Worm (Caenorhabditis elegans): ENCODE measurements around the gene ceh-40.
"Not testable (repeated sequence)": the region's sequence is repeated elsewhere in the genome, so short reads cannot be mapped to it uniquely, and the experiment has no call there.

Gene ceh-40

ce11 chrX:12313779-12314178 lies 6.8 kb downstream of the ceh-40 start:
- no peak for TF ChIP-seq npax-4 (tag; optimal IDR thresholded peaks at IDR 0.05)
- no peak for TF ChIP-seq tbx-7 (tag; optimal IDR thresholded peaks at IDR 0.05)
- no peak for TF ChIP-seq ceh-30 (tag; optimal IDR thresholded peaks at IDR 0.05)
- TF ChIP-seq unc-42 (tag; optimal IDR thresholded peaks at IDR 0.05), result no peak
- no peak for TF ChIP-seq unc-55 (GFP tag; optimal IDR thresholded peaks at IDR 0.05)
- no peak for TF ChIP-seq K02D7.2 (tag; optimal IDR thresholded peaks at IDR 0.05)
- no peak for TF ChIP-seq fkh-6 (tag; optimal IDR thresholded peaks at IDR 0.05)
- TF ChIP-seq ceh-31 (tag; optimal IDR thresholded peaks at IDR 0.05), result no peak
- TF ChIP-seq eyg-1 (tag; optimal IDR thresholded peaks at IDR 0.05), result no peak
- TF ChIP-seq pha-2 (tag; optimal IDR thresholded peaks at IDR 0.05), result no peak
- TF ChIP-seq fkh-10 (GFP tag; optimal IDR thresholded peaks at IDR 0.05), result no peak

DNA sequence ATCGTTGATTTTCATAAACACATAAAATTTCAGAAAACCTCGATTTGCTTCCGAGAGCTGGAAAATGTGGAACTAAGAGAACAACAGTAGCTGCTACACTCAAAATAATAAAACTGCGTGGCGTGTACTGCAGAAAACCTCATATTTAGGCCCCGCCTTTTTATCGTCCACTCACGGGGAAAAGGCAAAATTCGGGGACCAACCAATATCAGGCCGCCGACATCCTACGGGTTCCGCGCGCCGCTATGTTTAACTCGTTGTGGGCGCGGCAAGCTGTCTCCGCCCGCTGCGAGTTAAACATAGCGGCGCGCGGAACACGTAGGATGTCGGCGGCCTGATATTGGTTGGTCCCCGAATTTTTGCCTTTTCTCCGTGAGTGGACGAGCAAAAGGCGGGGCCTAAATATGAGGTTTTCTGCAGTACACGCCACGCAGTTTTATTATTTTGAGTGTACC lies 12.5 kb downstream of the ceh-40 start, which contains the start of gene F17A2.16:
TSS of gene F17A2.16 (plus strand) at position 405 of the 455 bp plus-strand sequence.
- TF ChIP-seq ceh-9, tbx-7, eyg-1 (tag; optimal IDR thresholded peaks at IDR 0.05): not testable (repeated sequence)

ce11 chrX:12306565-12306964 lies 14.0 kb downstream of the ceh-40 start, which contains the start of gene phf-32:
Gene phf-32 (plus strand): TSS chrX:12306865.
- no peak for TF ChIP-seq pax-1 (tag; optimal IDR thresholded peaks at IDR 0.05)
- TF ChIP-seq nhr-232 (tag; optimal IDR thresholded peaks at IDR 0.05), result no peak
- TF ChIP-seq unc-55 (GFP tag; optimal IDR thresholded peaks at IDR 0.05), result no peak
- no peak for TF ChIP-seq hlh-8 (tag; optimal IDR thresholded peaks at IDR 0.05)
- TF ChIP-seq lin-11 (tag; optimal IDR thresholded peaks at IDR 0.05), result no peak
- no peak for TF ChIP-seq ceh-31 (tag; optimal IDR thresholded peaks at IDR 0.05)
- TF ChIP-seq hlh-15 (tag; optimal IDR thresholded peaks at IDR 0.05), result no peak
- no peak for TF ChIP-seq ceh-34 (tag; optimal IDR thresholded peaks at IDR 0.05)
- TF ChIP-seq ets-4 (tag; optimal IDR thresholded peaks at IDR 0.05), result no peak
- TF ChIP-seq pag-3 (tag; optimal IDR thresholded peaks at IDR 0.05; ENCODE audit: borderline replicate concordance), result no peak
- TF ChIP-seq syd-9 (tag; optimal IDR thresholded peaks at IDR 0.05), result no peak
- no peak for TF ChIP-seq ceh-18 (tag; optimal IDR thresholded peaks at IDR 0.05)
- TF ChIP-seq ceh-19 (GFP tag; optimal IDR thresholded peaks at IDR 0.05), result no peak
- TF ChIP-seq tbx-2 (tag; optimal IDR thresholded peaks at IDR 0.05), result no peak
- TF ChIP-seq T23F11.4 (GFP tag; optimal IDR thresholded peaks at IDR 0.05), result no peak

- TF ChIP-seq elt-4 (tag; optimal IDR thresholded peaks at IDR 0.05) (no peak), gmeb-2 (tag; optimal IDR thresholded peaks at IDR 0.05) (no peak), pha-2 (tag; optimal IDR thresholded peaks at IDR 0.05) (no peak), ceh-19 (GFP tag; optimal IDR thresholded peaks at IDR 0.05) (no peak), eyg-1 (tag; optimal IDR thresholded peaks at IDR 0.05) (no peak), ceh-2 (tag; optimal IDR thresholded peaks at IDR 0.05) (no peak), C38D4.7 (GFP tag; optimal IDR thresholded peaks at IDR 0.05) (no peak), pha-4 (tag; optimal IDR thresholded peaks at IDR 0.05) (no peak), ceh-14 (tag; optimal IDR thresholded peaks at IDR 0.05) (no peak), unc-55 (GFP tag; optimal IDR thresholded peaks at IDR 0.05) (no peak), che-1 (tag; optimal IDR thresholded peaks at IDR 0.05) (no peak), hlh-8 (tag; optimal IDR thresholded peaks at IDR 0.05) (no peak), ahr-1 (tag; optimal IDR thresholded peaks at IDR 0.05) (no peak), fkh-10 (GFP tag; optimal IDR thresholded peaks at IDR 0.05) (no peak), ceh-45 (GFP tag; IDR thresholded peaks at IDR 0.05) (no peak), hlh-30 (tag; optimal IDR thresholded peaks at IDR 0.05; ENCODE audit: insufficient read depth) (no peak)
These were observed 16.3 kb downstream of the ceh-40 start for ce11 chrX:12304231-12304630.

DNA sequence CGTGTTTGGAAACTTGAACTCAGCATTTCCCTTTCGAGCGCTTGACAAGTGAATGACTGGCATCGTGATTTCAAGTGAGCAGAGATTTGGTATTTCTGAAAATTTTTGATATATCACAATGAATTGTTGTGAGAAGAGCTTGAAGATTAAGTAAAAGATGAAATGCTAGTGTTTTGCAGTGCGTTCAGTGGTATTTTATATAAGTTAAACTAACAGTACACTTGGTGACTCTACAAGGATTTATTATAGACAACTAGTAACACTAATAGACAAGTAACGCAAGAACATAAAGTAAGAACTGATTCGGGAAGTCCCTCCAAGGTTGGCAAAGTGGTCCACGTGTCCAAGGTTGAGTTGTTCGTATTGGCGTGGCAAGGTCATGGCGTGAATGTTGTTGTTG lies 17.8 kb downstream of the ceh-40 start, which contains the start of gene dot-1.3:
TSS of gene dot-1.3 (minus strand) at position 101 of the 400 bp plus-strand sequence.
- not testable (repeated sequence) for TF ChIP-seq ceh-9 (tag; optimal IDR thresholded peaks at IDR 0.05); ceh-6 (GFP tag; optimal IDR thresholded peaks at IDR 0.05); ceh-24 (tag; optimal IDR thresholded peaks at IDR 0.05)

Data from whole organism, late embryonic.